Fruit fly (Drosophila melanogaster) whole organism, embryonic: ENCODE results near the gene MED14.
A peak's percentile ranks its signal among the peaks of the same experiment; 100 is the strongest.

ENCODE experiments used
- Atf-2 ChIP-seq: fragments of 200-800 bp; sonication (Bioruptor generic); optimal IDR thresholded peaks from 2 replicates; lab custom pipeline; 2016; ENCODE audit warnings: missing biosample characterization, missing genetic modification characterization
- BEAF-32 ChIP-seq: fragments of 200-800 bp; sonication (Bioruptor generic); optimal IDR thresholded peaks from 3 replicates; lab custom pipeline; 2017; ENCODE audit warnings: missing biosample characterization, missing genetic modification characterization, mild to moderate bottlenecking, moderate library complexity, missing genetic modification reagents
- CG11093 ChIP-seq: fragments of 200-800 bp; sonication (Bioruptor generic); IDR thresholded peaks from 3 replicates; pipeline ENCODE4 v1.3.6; 2022; ENCODE audit warnings: missing biosample characterization, missing genetic modification characterization
- CG12219 ChIP-seq: fragments of 200-800 bp; sonication (Bioruptor generic); optimal IDR thresholded peaks from 3 replicates; lab custom pipeline; 2018; ENCODE audit warnings: missing biosample characterization, mild to moderate bottlenecking, missing genetic modification characterization
- CG12299 ChIP-seq: fragments of 200-800 bp; sonication (Bioruptor generic); optimal IDR thresholded peaks from 2 replicates; lab custom pipeline; 2018; ENCODE audit warnings: missing biosample characterization, mild to moderate bottlenecking, missing genetic modification characterization
- CG12769 ChIP-seq: fragments of 200-800 bp; sonication (Bioruptor generic); optimal IDR thresholded peaks from 2 replicates; lab custom pipeline; 2019; ENCODE audit warnings: missing biosample characterization, mild to moderate bottlenecking, missing genetic modification characterization, moderate library complexity
- CG15269 ChIP-seq: fragments of 200-800 bp; sonication (Bioruptor generic); optimal IDR thresholded peaks from 2 replicates; lab custom pipeline; 2018; ENCODE audit warnings: missing biosample characterization, mild to moderate bottlenecking, missing genetic modification characterization, moderate library complexity
- CG15514 ChIP-seq: fragments of 200-800 bp; sonication (Bioruptor generic); optimal IDR thresholded peaks from 3 replicates; lab custom pipeline; 2017; ENCODE audit warnings: missing biosample characterization, missing genetic modification characterization, mild to moderate bottlenecking, moderate library complexity, missing genetic modification reagents
- CG1602 ChIP-seq: fragments of 200-800 bp; sonication (Bioruptor generic); optimal IDR thresholded peaks from 3 replicates; lab custom pipeline; 2016; ENCODE audit warnings: missing biosample characterization, missing genetic modification characterization
- CG17568 ChIP-seq: fragments of 200-800 bp; sonication (Bioruptor generic); optimal IDR thresholded peaks from 2 replicates; lab custom pipeline; 2018; ENCODE audit warnings: missing biosample characterization, mild to moderate bottlenecking, missing genetic modification characterization, moderate library complexity
- CG18262 ChIP-seq: fragments of 200-800 bp; optimal IDR thresholded peaks from 3 replicates; lab custom pipeline; 2019; ENCODE audit warnings: missing biosample characterization, mild to moderate bottlenecking, missing genetic modification characterization, moderate library complexity
- CG18476 ChIP-seq: fragments of 200-800 bp; sonication (Bioruptor generic); optimal IDR thresholded peaks from 2 replicates; lab custom pipeline; 2016; ENCODE audit warnings: missing biosample characterization, mild to moderate bottlenecking, missing genetic modification characterization
- CG18619 ChIP-seq: fragments of 200-800 bp; sonication (Bioruptor generic); optimal IDR thresholded peaks from 3 replicates; lab custom pipeline; 2017; ENCODE audit warnings: missing biosample characterization, mild to moderate bottlenecking, missing genetic modification characterization
- CG2875 ChIP-seq: fragments of 200-800 bp; sonication (Bioruptor generic); optimal IDR thresholded peaks from 2 replicates; lab custom pipeline; 2017; ENCODE audit warnings: missing biosample characterization, mild to moderate bottlenecking, missing genetic modification characterization, missing genetic modification reagents
- CG5180 ChIP-seq: fragments of 200-800 bp; sonication (Bioruptor generic); optimal IDR thresholded peaks from 3 replicates; lab custom pipeline; 2017; ENCODE audit warnings: missing biosample characterization, missing genetic modification characterization, mild to moderate bottlenecking, moderate library complexity, missing genetic modification reagents
- CG8924 ChIP-seq: fragments of 200-800 bp; optimal IDR thresholded peaks from 3 replicates; lab custom pipeline; 2019; ENCODE audit warnings: missing biosample characterization, mild to moderate bottlenecking, missing genetic modification characterization, moderate library complexity
- CG9876 ChIP-seq: fragments of 200-800 bp; sonication (Bioruptor generic); optimal IDR thresholded peaks from 2 replicates; lab custom pipeline; 2016; ENCODE audit warnings: missing biosample characterization, missing genetic modification characterization
- CHES-1-like ChIP-seq: fragments of 200-800 bp; sonication (Bioruptor generic); optimal IDR thresholded peaks from 2 replicates; lab custom pipeline; 2016; ENCODE audit warnings: missing biosample characterization, missing genetic modification characterization
- Dek ChIP-seq: fragments of 200-800 bp; sonication (Bioruptor generic); optimal IDR thresholded peaks from 3 replicates; lab custom pipeline; 2019; ENCODE audit warnings: missing biosample characterization, mild to moderate bottlenecking, missing genetic modification characterization, moderate library complexity
- Dref ChIP-seq: fragments of 200-800 bp; sonication (Bioruptor generic); IDR thresholded peaks from 2 replicates; pipeline ENCODE4 v1.3.6; 2022; ENCODE audit warnings: missing biosample characterization, missing genetic modification characterization
- Fer2 ChIP-seq: fragments of 200-800 bp; sonication (Bioruptor generic); optimal IDR thresholded peaks from 2 replicates; lab custom pipeline; 2018; ENCODE audit warnings: missing biosample characterization, mild to moderate bottlenecking, missing genetic modification characterization, moderate library complexity
- Gug ChIP-seq: fragments of 200-800 bp; sonication (Bioruptor generic); IDR thresholded peaks from 4 replicates; pipeline ENCODE4 v1.3.6; 2022; ENCODE audit warnings: missing biosample characterization, missing genetic modification characterization
- NFAT ChIP-seq: fragments of 200-800 bp; sonication (Bioruptor generic); IDR thresholded peaks from 2 replicates; pipeline ENCODE4 v1.3.6; 2022; ENCODE audit warnings: missing biosample characterization, missing genetic modification characterization
- NK7.1 ChIP-seq: fragments of 200-800 bp; sonication (Bioruptor generic); optimal IDR thresholded peaks from 3 replicates; lab custom pipeline; 2016; ENCODE audit warnings: missing biosample characterization, missing genetic modification characterization
- Nf-YB ChIP-seq: fragments of 200-800 bp; sonication (Bioruptor generic); optimal IDR thresholded peaks from 3 replicates; lab custom pipeline; 2019; ENCODE audit warnings: missing biosample characterization, mild to moderate bottlenecking, missing genetic modification characterization, moderate library complexity
- Optix ChIP-seq: fragments of 200-800 bp; sonication (Bioruptor generic); IDR thresholded peaks from 3 replicates; pipeline ENCODE4 v1.3.6; 2022; ENCODE audit warnings: missing biosample characterization, missing genetic modification characterization
- Pdp1 ChIP-seq, 2 experiments: fragments of 200-800 bp; sonication (Bioruptor generic); optimal IDR thresholded peaks; 3 replicates each; lab custom pipeline; 2016; ENCODE audit warnings: missing biosample characterization in 2 of 2, missing genetic modification characterization in 2 of 2, mild to moderate bottlenecking in 1 of 2, moderate library complexity in 1 of 2
- Poxn ChIP-seq: fragments of 200-800 bp; sonication (Bioruptor generic); IDR thresholded peaks from 2 replicates; pipeline ENCODE4 v1.3.6; 2022; ENCODE audit warnings: missing biosample characterization, missing genetic modification characterization
- Usf ChIP-seq: fragments of 200-800 bp; sonication (Bioruptor generic); optimal IDR thresholded peaks from 2 replicates; lab custom pipeline; 2017; ENCODE audit warnings: missing genotype, missing biosample characterization, missing genetic modification characterization
- ac ChIP-seq: fragments of 200-800 bp; sonication (Bioruptor generic); optimal IDR thresholded peaks from 3 replicates; lab custom pipeline; 2017; ENCODE audit warnings: missing biosample characterization, mild to moderate bottlenecking, missing genetic modification characterization
- ap ChIP-seq: fragments of 200-800 bp; sonication (Bioruptor generic); IDR thresholded peaks from 2 replicates; pipeline ENCODE4 v1.3.6; 2022; ENCODE audit warnings: missing biosample characterization, missing genetic modification characterization
- bbx ChIP-seq: fragments of 200-800 bp; sonication (Bioruptor generic); IDR thresholded peaks from 2 replicates; pipeline ENCODE4 v1.3.6; 2022; ENCODE audit warnings: missing biosample characterization, missing genetic modification characterization; ENCODE audit not compliant: partially characterized antibody
- disco-r ChIP-seq: fragments of 200-800 bp; sonication (Bioruptor generic); optimal IDR thresholded peaks from 2 replicates; lab custom pipeline; 2016; ENCODE audit warnings: missing biosample characterization, missing genetic modification characterization
- dmrt99B ChIP-seq: fragments of 200-800 bp; sonication (Bioruptor generic); optimal IDR thresholded peaks from 2 replicates; lab custom pipeline; 2018; ENCODE audit warnings: missing biosample characterization, mild to moderate bottlenecking, missing genetic modification characterization, moderate library complexity
- emc ChIP-seq: fragments of 200-800 bp; sonication (Bioruptor generic); optimal IDR thresholded peaks from 2 replicates; lab custom pipeline; 2016; ENCODE audit warnings: missing biosample characterization, missing genetic modification characterization
- en ChIP-seq: fragments of 200-800 bp; sonication (Bioruptor generic); optimal IDR thresholded peaks from 2 replicates; lab custom pipeline; 2016; ENCODE audit warnings: missing biosample characterization, missing genetic modification characterization
- ewg ChIP-seq: fragments of 200-800 bp; sonication (Bioruptor generic); optimal IDR thresholded peaks from 3 replicates; lab custom pipeline; 2017; ENCODE audit warnings: mild to moderate bottlenecking, missing biosample characterization, missing genetic modification reagents, missing genetic modification characterization
- fu2 ChIP-seq: fragments of 200-800 bp; sonication (Bioruptor generic); optimal IDR thresholded peaks from 2 replicates; lab custom pipeline; 2016; ENCODE audit warnings: missing biosample characterization, missing genetic modification characterization
- gcm2 ChIP-seq: fragments of 200-800 bp; sonication (Bioruptor generic); optimal IDR thresholded peaks from 2 replicates; lab custom pipeline; 2016; ENCODE audit warnings: missing biosample characterization, missing genetic modification characterization
- gfzf ChIP-seq: fragments of 200-800 bp; sonication (Bioruptor generic); optimal IDR thresholded peaks from 2 replicates; lab custom pipeline; 2016; ENCODE audit warnings: missing biosample characterization, mild to moderate bottlenecking, missing genetic modification characterization, moderate library complexity
- ham ChIP-seq: fragments of 200-800 bp; sonication (Bioruptor generic); IDR thresholded peaks from 2 replicates; pipeline ENCODE4 v1.3.6; 2022; ENCODE audit warnings: missing biosample characterization, missing genetic modification characterization
- hb ChIP-seq: fragments of 200-800 bp; sonication (Bioruptor generic); IDR thresholded peaks from 3 replicates; pipeline ENCODE4 v1.3.6; 2022; ENCODE audit warnings: missing biosample characterization, missing genetic modification characterization; ENCODE audit not compliant: partially characterized antibody
- her ChIP-seq: fragments of 200-800 bp; sonication (Bioruptor generic); optimal IDR thresholded peaks from 2 replicates; lab custom pipeline; 2016; ENCODE audit warnings: missing biosample characterization, missing genetic modification characterization
- kay ChIP-seq: fragments of 200-800 bp; sonication (Bioruptor generic); optimal IDR thresholded peaks from 2 replicates; lab custom pipeline; 2016; ENCODE audit warnings: missing biosample characterization, missing genetic modification characterization
- psq ChIP-seq: fragments of 200-800 bp; sonication (Bioruptor generic); optimal IDR thresholded peaks from 2 replicates; lab custom pipeline; 2017; ENCODE audit warnings: missing biosample characterization, missing genetic modification characterization
- scrt ChIP-seq: fragments of 200-800 bp; sonication (Bioruptor generic); optimal IDR thresholded peaks from 2 replicates; lab custom pipeline; 2018; ENCODE audit warnings: missing biosample characterization, mild to moderate bottlenecking, missing genetic modification characterization, moderate library complexity
- slou ChIP-seq: fragments of 200-800 bp; sonication (Bioruptor generic); optimal IDR thresholded peaks from 3 replicates; lab custom pipeline; 2016; ENCODE audit warnings: missing biosample characterization, missing genetic modification characterization
- unpg ChIP-seq: fragments of 200-800 bp; sonication (Bioruptor generic); optimal IDR thresholded peaks from 3 replicates; lab custom pipeline; 2018; ENCODE audit warnings: missing biosample characterization, mild to moderate bottlenecking, missing genetic modification characterization, moderate library complexity
- zf30C ChIP-seq: fragments of 200-800 bp; sonication (Bioruptor generic); optimal IDR thresholded peaks from 3 replicates; lab custom pipeline; 2018; ENCODE audit warnings: missing biosample characterization, mild to moderate bottlenecking, missing genetic modification characterization

MED14 gene

dm6 chr3L:642146-642864, 49.3 kb downstream of the MED14 start (continued):
- TF ChIP-seq Fer2 (tag; lab: Kevin White, UChicago) (no peak), Optix (no peak), gcm2 (no peak), kay (GFP tag; lab: Kevin White, UChicago) (no peak), slou (GFP tag; lab: Kevin White, UChicago) (no peak), disco-r (no peak), Nf-YB (GFP tag; lab: Kevin White, UChicago) (peak; percentile 45), BEAF-32 (GFP tag; lab: Kevin White, UChicago) (no peak), CG17568 (GFP tag; lab: Kevin White, UChicago) (no peak), ewg (peak; percentile 53), CG8924 (peak; percentile 66), en (GFP tag; lab: Kevin White, UChicago) (no peak), Gug (GFP tag; lab: Robert Waterston, UW) (0 out of 4 replicates have a peak, but pooled peaks have one; percentile 16), unpg (GFP tag; lab: Kevin White, UChicago) (peak; percentile 60), her (GFP tag; lab: Kevin White, UChicago) (no peak), NK7.1 (no peak), Dek (peak; percentile 41), fu2 (GFP tag; lab: Kevin White, UChicago) (no peak), CG5180 (GFP tag; lab: Kevin White, UChicago) (peak; percentile 5), emc (GFP tag; lab: Kevin White, UChicago) (no peak), CG1602 (peak; percentile 32), psq (GFP tag; lab: Kevin White, UChicago) (no peak), ap (GFP tag; lab: Robert Waterston, UW) (0 out of 2 replicates have a peak, but pooled peaks have one; percentile 9), CG12299 (tag; lab: Kevin White, UChicago) (no peak), Pdp1 (GFP tag; optimal IDR thresholded peaks at IDR 0.05; lab: Kevin White, UChicago) (no peak), Usf (GFP tag; lab: Kevin White, UChicago) (peak; percentile 3), CG18262 (peak; percentile 80), Poxn (GFP tag; lab: Robert Waterston, UW) (no peak), CG12769 (tag; lab: Kevin White, UChicago) (peak; percentile 77), gfzf (no peak), CG11093 (GFP tag; lab: Robert Waterston, UW) (0 out of 3 replicates have a peak, but pooled peaks have one; percentile 19), CG12219 (no peak), CHES-1-like (GFP tag; lab: Kevin White, UChicago) (no peak), scrt (peak; percentile 44), CG15269 (tag; lab: Kevin White, UChicago) (peak; percentile 61), CG18476 (GFP tag; lab: Kevin White, UChicago) (peak; percentile 30), CG18619 (peak; percentile 51), dmrt99B (tag; lab: Kevin White, UChicago) (peak; percentile 74), ham (GFP tag; lab: Robert Waterston, UW) (no peak), CG9876 (GFP tag; lab: Kevin White, UChicago) (no peak), CG2875 (peak; percentile 51), hb (no peak), bbx (GFP tag; lab: Robert Waterston, UW) (no peak), ac (GFP tag; lab: Kevin White, UChicago) (peak; percentile 2), NFAT (GFP tag; lab: Robert Waterston, UW) (no peak), zf30C (GFP tag; lab: Kevin White, UChicago) (peak; percentile 84), Dref (no peak), Atf-2 (GFP tag; lab: Kevin White, UChicago) (no peak), CG15514 (GFP tag; lab: Kevin White, UChicago) (no peak)
